Worm (Caenorhabditis elegans): ENCODE data around the gene spp-9.

spp-9 gene

DNA sequence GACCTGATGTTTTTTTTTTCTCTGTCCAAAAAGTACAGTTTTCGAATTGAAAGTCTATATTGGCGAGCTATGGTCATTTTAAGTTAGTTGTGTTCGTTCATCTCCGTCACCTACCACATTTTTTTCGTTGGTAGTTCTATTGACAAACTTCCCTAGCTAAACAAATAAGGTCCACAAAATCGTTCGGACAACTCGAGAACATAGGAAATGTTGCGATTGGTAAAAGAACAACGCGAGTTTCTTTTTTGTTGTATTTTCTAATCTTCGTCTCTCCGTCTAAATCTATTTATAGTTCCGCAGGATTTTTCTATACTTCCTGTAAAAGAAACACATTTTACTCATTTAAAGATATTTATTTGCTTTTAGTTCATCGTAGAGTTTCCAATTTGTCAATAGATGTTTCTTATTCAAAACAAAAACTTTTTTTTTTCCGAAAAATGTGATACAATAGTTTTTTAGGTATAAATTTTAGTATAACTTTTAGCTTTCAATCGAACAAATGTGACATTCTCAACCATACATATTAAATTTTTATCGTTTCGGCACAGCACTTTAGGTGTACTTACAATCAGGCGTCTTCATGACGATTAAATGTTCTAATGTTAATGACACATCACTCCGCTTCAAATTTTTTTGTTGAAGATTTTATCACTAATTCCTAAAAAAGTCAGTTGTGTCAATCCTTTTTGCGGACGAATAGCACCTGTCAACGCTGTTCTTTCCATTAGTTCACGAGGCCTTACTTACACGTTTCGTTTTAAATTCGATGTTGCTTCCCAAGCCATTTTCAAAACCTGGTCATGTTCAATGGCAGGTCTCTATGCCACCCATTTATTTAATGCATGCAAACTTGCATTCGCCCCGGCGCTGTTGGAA lies 20.9 kb upstream of the spp-9 start:
- TF ChIP-seq elt-1 (tag; optimal IDR thresholded peaks at IDR 0.05; ENCODE audit: borderline replicate concordance, insufficient read depth) = no peak
- TF ChIP-seq drap-1 (GFP tag; optimal IDR thresholded peaks at IDR 0.05) = no peak
- TF ChIP-seq ceh-83 (GFP tag; optimal IDR thresholded peaks at IDR 0.05) = no peak
- TF ChIP-seq nhr-237 (tag; optimal IDR thresholded peaks at IDR 0.05) = no peak
- no peak for TF ChIP-seq tbx-8 (GFP tag; optimal IDR thresholded peaks at IDR 0.05)
- no peak for TF ChIP-seq lin-13 (tag; optimal IDR thresholded peaks at IDR 0.05)
- no peak for TF ChIP-seq zip-8 (tag; optimal IDR thresholded peaks at IDR 0.05)
- no peak for TF ChIP-seq lin-32 (GFP tag; optimal IDR thresholded peaks at IDR 0.05)
- no peak for TF ChIP-seq unc-120 (tag; optimal IDR thresholded peaks at IDR 0.05; ENCODE audit: poor library complexity, severe bottlenecking)
- no peak for TF ChIP-seq ces-1 (GFP tag; optimal IDR thresholded peaks at IDR 0.05)
- TF ChIP-seq bed-3 (GFP tag; optimal IDR thresholded peaks at IDR 0.05) = no peak
- TF ChIP-seq nhr-2 (tag; optimal IDR thresholded peaks at IDR 0.05) = no peak

DNA sequence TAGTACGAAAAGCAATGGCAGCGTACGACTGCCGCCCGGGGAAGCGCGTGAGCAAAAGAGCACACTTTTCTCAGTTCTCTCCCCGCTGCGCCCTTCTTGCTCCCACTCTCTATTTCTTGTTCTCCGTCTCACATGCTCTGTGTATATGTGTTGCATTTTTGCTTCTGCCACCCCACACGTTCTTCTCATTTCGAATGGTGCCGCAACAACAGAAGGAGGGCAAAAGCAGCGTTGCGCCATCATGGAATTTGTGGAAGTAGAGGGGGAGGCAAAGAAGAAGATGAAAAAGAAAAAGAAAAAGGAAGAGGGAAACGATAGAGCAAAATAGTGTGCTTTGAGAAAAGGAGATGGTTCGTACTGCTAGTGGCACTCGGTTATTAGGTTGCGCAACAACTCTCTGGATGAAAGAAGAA lies 20.3 kb upstream of the spp-9 start:
- peak; percentile 5 for TF ChIP-seq ham-2 (GFP tag; optimal IDR thresholded peaks at IDR 0.05)
- no peak for TF ChIP-seq cnd-1 (tag; optimal IDR thresholded peaks at IDR 0.05)
- peak; percentile 90 for TF ChIP-seq unc-120 (tag; optimal IDR thresholded peaks at IDR 0.05; ENCODE audit: poor library complexity, severe bottlenecking)
- TF ChIP-seq mep-1 (tag; optimal IDR thresholded peaks at IDR 0.05) = no peak
- no peak for TF ChIP-seq nhr-28 (tag; optimal IDR thresholded peaks at IDR 0.05)
- TF ChIP-seq bed-3 (GFP tag; optimal IDR thresholded peaks at IDR 0.05) = peak; percentile 21
- TF ChIP-seq mls-2 (tag; optimal IDR thresholded peaks at IDR 0.05) = peak; percentile 41
- TF ChIP-seq ces-1 (GFP tag; optimal IDR thresholded peaks at IDR 0.05) = peak; percentile 76
- peak; percentile 8 for TF ChIP-seq sptf-1 (tag; optimal IDR thresholded peaks at IDR 0.05)
- no peak for TF ChIP-seq nhr-76 (tag; optimal IDR thresholded peaks at IDR 0.05)
- TF ChIP-seq pha-4 (tag; optimal IDR thresholded peaks at IDR 0.05) = no peak
- TF ChIP-seq nhr-237 (tag; optimal IDR thresholded peaks at IDR 0.05) = peak; percentile 23
- TF ChIP-seq ceh-83 (GFP tag; optimal IDR thresholded peaks at IDR 0.05) = no peak
- TF ChIP-seq flh-1 (GFP tag; optimal IDR thresholded peaks at IDR 0.05) = no peak
- TF ChIP-seq unc-62 (GFP tag; optimal IDR thresholded peaks at IDR 0.05) = peak; percentile 24
- TF ChIP-seq ceh-43 (GFP tag; optimal IDR thresholded peaks at IDR 0.05) = no peak
- TF ChIP-seq nhr-12 (tag; optimal IDR thresholded peaks at IDR 0.05) = no peak

DNA sequence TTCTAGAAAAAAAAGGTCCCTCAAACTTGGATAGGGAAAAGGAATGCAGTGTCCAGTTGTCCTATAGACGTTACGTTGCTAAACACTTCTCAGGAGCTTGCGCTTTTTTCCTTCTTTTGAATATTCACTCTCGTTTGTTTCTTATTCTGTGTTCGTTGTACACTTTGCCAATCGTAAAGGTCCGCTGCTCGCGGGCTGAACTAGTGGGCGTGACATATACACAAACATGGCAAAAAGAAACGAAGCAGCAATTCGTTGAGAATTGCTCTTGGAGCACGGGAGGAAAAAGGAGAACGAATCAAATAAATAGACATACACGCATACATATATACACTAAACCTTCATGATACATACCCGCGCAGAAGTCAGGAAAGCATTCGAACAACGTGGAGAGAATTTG lies 18.8 kb upstream of the spp-9 start:
- TF ChIP-seq nhr-12 (tag; optimal IDR thresholded peaks at IDR 0.05) = no peak
- TF ChIP-seq zip-8 (tag; optimal IDR thresholded peaks at IDR 0.05) = no peak
- TF ChIP-seq nhr-76 (tag; optimal IDR thresholded peaks at IDR 0.05) = no peak
- no peak for TF ChIP-seq lsy-2 (tag; optimal IDR thresholded peaks at IDR 0.05)
- no peak for TF ChIP-seq ceh-39 (tag; optimal IDR thresholded peaks at IDR 0.05)
- no peak for TF ChIP-seq drap-1 (GFP tag; optimal IDR thresholded peaks at IDR 0.05)
- TF ChIP-seq unc-120 (tag; optimal IDR thresholded peaks at IDR 0.05; ENCODE audit: poor library complexity, severe bottlenecking) = no peak
- no peak for TF ChIP-seq ztf-11 (tag; optimal IDR thresholded peaks at IDR 0.05)
- no peak for TF ChIP-seq elt-1 (tag; optimal IDR thresholded peaks at IDR 0.05; ENCODE audit: borderline replicate concordance, insufficient read depth)
- TF ChIP-seq nhr-2 (tag; optimal IDR thresholded peaks at IDR 0.05) = no peak
- TF ChIP-seq unc-62 (GFP tag; optimal IDR thresholded peaks at IDR 0.05) = no peak
- TF ChIP-seq M03D4.4 (tag; optimal IDR thresholded peaks at IDR 0.05) = no peak
- no peak for TF ChIP-seq blmp-1 (tag; optimal IDR thresholded peaks at IDR 0.05)
- no peak for TF ChIP-seq sem-2 (GFP tag; optimal IDR thresholded peaks at IDR 0.05)
- TF ChIP-seq sptf-1 (tag; optimal IDR thresholded peaks at IDR 0.05) = no peak
- TF ChIP-seq flh-1 (GFP tag; optimal IDR thresholded peaks at IDR 0.05) = no peak
- TF ChIP-seq mep-1 (tag; optimal IDR thresholded peaks at IDR 0.05) = no peak
- no peak for TF ChIP-seq nhr-28 (tag; optimal IDR thresholded peaks at IDR 0.05)
- no peak for TF ChIP-seq nhr-237 (tag; optimal IDR thresholded peaks at IDR 0.05)

DNA sequence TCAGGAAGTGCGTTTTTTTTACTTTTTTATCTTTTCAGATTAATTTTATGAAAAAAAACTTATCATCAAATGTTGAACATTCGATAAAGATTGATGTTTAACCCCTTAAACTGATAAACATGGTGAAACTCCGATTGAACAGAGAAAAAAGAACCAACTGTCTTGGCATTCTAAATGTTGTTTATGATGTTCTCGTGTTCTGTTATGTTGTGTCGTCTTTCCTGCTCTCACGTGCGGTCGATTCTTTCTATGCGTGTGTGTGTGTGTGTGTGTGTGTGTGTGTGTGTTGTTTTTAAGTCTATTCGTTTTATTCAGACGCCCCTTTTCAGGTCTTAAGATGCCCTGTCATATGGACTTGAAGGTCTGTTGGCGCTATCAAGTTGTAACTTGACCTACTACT lies 18.0 kb upstream of the spp-9 start:
- TF ChIP-seq nhr-2 (tag; optimal IDR thresholded peaks at IDR 0.05) (no peak), sem-2 (GFP tag; optimal IDR thresholded peaks at IDR 0.05) (no peak)

DNA sequence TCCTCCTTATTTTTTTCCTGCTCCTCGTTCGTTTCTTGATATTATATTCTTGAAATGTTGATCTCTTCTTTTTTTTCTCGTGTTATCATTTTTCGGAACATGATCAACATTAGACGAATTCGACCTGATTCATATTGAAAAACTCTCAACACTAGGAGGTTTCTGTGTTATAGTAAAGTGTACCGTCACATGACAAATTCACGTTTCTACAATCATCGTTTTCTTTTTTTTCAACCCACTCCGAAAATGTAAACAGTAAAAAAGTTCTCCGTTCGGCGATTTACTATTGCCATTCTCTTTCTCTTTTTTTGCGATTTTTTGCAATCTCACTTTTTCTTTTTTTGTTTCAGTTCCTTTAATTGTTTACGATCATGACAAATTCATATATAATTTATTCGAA lies 16.2 kb upstream of the spp-9 start:
- TF ChIP-seq elt-1 (tag; optimal IDR thresholded peaks at IDR 0.05; ENCODE audit: borderline replicate concordance, insufficient read depth) (no peak), sem-2 (GFP tag; optimal IDR thresholded peaks at IDR 0.05) (no peak), ces-1 (GFP tag; optimal IDR thresholded peaks at IDR 0.05) (no peak), tbx-8 (GFP tag; optimal IDR thresholded peaks at IDR 0.05) (no peak), hlh-1 (tag; optimal IDR thresholded peaks at IDR 0.05) (no peak), mls-2 (tag; optimal IDR thresholded peaks at IDR 0.05) (no peak), ceh-39 (tag; optimal IDR thresholded peaks at IDR 0.05) (no peak), M03D4.4 (tag; optimal IDR thresholded peaks at IDR 0.05) (no peak), ceh-43 (GFP tag; optimal IDR thresholded peaks at IDR 0.05) (no peak), elt-3 (tag; optimal IDR thresholded peaks at IDR 0.05) (no peak)
